Worm (Caenorhabditis elegans) whole organism, young adult: ENCODE measurements around the gene F21H7.5.

Experiments used
- B0336.3 ChIP-seq: fragments of 200-800 bp; sonication (Bioruptor generic); IDR thresholded peaks from 2 replicates; pipeline ENCODE4 v1.3.6; 2022; ENCODE audit warnings: missing genetic modification characterization, missing compliant biosample characterization
- Y56A3A.18 ChIP-seq: fragments of 200-800 bp; sonication (Bioruptor generic); IDR thresholded peaks from 2 replicates; pipeline ENCODE4 v1.3.6; 2022; ENCODE audit warnings: missing genetic modification reagents, missing genetic modification characterization, missing compliant biosample characterization
- ama-1 ChIP-seq, 3 experiments: fragments of 150-350 bp in 1 of 3; sonication (generic microtip) in 2 of 3; optimal IDR thresholded peaks; 2 replicates each; lab custom pipeline; 2014 to 2018; ENCODE audit warnings: missing biosample characterization in 2 of 3, missing genetic modification characterization in 2 of 3, missing genetic modification reagents in 2 of 3
- athp-1 ChIP-seq: sonication (generic microtip); optimal IDR thresholded peaks from 2 replicates; lab custom pipeline; 2017; ENCODE audit warnings: mild to moderate bottlenecking, missing genetic modification characterization, missing compliant biosample characterization
- attf-6 ChIP-seq: fragments of 200-800 bp; sonication (Bioruptor generic); IDR thresholded peaks from 2 replicates; pipeline ENCODE4 v1.3.6; 2022; ENCODE audit warnings: missing genetic modification reagents, missing genetic modification characterization, missing compliant biosample characterization
- ceh-40 ChIP-seq: fragments of 200-800 bp; sonication (Bioruptor generic); IDR thresholded peaks from 2 replicates; pipeline ENCODE4 v1.3.6; 2022; ENCODE audit warnings: missing genetic modification characterization, missing compliant biosample characterization
- dpff-1 ChIP-seq: sonication (generic microtip); optimal IDR thresholded peaks from 2 replicates; lab custom pipeline; 2017; ENCODE audit warnings: mild to moderate bottlenecking, missing genetic modification characterization, missing compliant biosample characterization
- efl-1 ChIP-seq: fragments of 150-350 bp; optimal IDR thresholded peaks from 2 replicates; lab custom pipeline; 2014; ENCODE audit warnings: missing biosample characterization, missing genetic modification reagents, missing genetic modification characterization
- egrh-3 ChIP-seq: fragments of 200-800 bp; sonication (Bioruptor generic); IDR thresholded peaks from 2 replicates; pipeline ENCODE4 v1.3.6; 2022; ENCODE audit warnings: missing genetic modification reagents, missing genetic modification characterization, missing compliant biosample characterization
- hlh-12 ChIP-seq: sonication (generic microtip); optimal IDR thresholded peaks from 2 replicates; lab custom pipeline; 2016; ENCODE audit warnings: missing genetic modification characterization, missing compliant biosample characterization
- mxl-1 ChIP-seq: sonication (generic microtip); optimal IDR thresholded peaks from 2 replicates; lab custom pipeline; 2016; ENCODE audit warnings: missing genetic modification characterization, missing compliant biosample characterization
- snpc-1.1 ChIP-seq: sonication (generic microtip); optimal IDR thresholded peaks from 2 replicates; lab custom pipeline; 2017; ENCODE audit warnings: missing genetic modification characterization, mild to moderate bottlenecking, missing compliant biosample characterization, antibody characterized with exemption, moderate library complexity, missing genotype, missing genetic modification reagents; ENCODE audit not compliant: insufficient read depth
- xnd-1 ChIP-seq: sonication (generic microtip); optimal IDR thresholded peaks from 2 replicates; lab custom pipeline; 2016; ENCODE audit warnings: missing genotype, missing genetic modification reagents, missing genetic modification characterization, missing compliant biosample characterization
- ztf-6 ChIP-seq: fragments of 200-800 bp; sonication (Bioruptor generic); IDR thresholded peaks from 2 replicates; pipeline ENCODE4 v1.3.6; 2022; ENCODE audit warnings: missing genetic modification reagents, missing genetic modification characterization, missing compliant biosample characterization

DNA sequence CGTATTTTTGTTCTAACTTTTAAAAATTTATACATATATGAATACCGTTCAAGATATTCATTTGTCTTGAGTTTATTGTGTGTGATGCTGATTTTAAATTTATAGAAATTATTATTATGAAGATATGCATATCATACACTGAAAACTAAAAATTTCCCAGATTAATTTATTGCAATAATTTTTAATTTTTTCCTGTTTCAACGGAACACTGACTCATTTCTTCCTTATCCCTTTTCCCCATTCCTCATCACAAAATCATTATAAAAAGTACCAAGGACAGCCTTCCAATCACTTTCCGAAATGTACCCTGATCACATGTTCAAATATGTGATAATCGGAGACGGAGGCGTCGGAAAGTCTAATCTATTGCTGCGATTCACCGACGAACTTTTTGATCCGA lies 42.7 kb upstream of the F21H7.5 start, which contains the start of gene rabr-4:
- no peak for TF ChIP-seq ama-1 (optimal IDR thresholded peaks at IDR 0.05; lab: Kevin White, UChicago)
- TF ChIP-seq ama-1 (GFP tag; optimal IDR thresholded peaks at IDR 0.05; lab: Kevin White, UChicago): no peak
- TF ChIP-seq athp-1 (tag; lab: Kevin White, UChicago): no peak
- TF ChIP-seq efl-1 (GFP tag; lab: Kevin White, UChicago): no peak
- no peak for TF ChIP-seq dpff-1
- TF ChIP-seq ztf-6 (GFP tag; lab: Robert Waterston, UW): no peak
- TF ChIP-seq Y56A3A.18 (GFP tag; lab: Robert Waterston, UW): no peak
- no peak for TF ChIP-seq xnd-1
- TF ChIP-seq hlh-12 (tag; lab: Kevin White, UChicago): no peak
- TF ChIP-seq snpc-1.1 (tag; lab: Kevin White, UChicago): no peak
- TF ChIP-seq egrh-3 (GFP tag; lab: Robert Waterston, UW): no peak
- TF ChIP-seq B0336.3: no peak
- TF ChIP-seq mxl-1 (tag; lab: Kevin White, UChicago): no peak
- TF ChIP-seq attf-6 (GFP tag; lab: Robert Waterston, UW): no peak
- TF ChIP-seq ceh-40 (GFP tag; lab: Robert Waterston, UW): no peak
